Worm (Caenorhabditis elegans): ENCODE measurements around the gene R11D1.4.

The R11D1.4 gene

DNA sequence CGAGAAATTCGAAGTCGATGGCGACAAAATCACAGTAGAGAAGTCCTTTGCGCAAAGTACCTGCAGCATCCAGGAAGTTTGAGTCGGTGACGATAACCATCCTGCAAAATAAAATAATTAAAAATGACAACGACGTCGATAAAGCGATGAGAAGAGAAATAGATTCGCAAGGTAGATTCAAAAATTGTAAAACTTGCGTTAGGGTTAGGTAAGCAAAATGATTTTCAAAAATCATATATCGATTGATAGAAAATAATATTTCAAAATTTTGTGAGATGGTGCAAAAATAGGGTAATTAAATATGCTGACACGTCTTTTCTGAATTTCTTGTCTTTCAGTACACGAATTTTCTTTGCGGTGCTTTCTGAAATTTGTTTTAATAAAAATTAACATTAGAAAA, 18.9 kb downstream of the R11D1.4 start, which contains the start of gene parn-1:
Gene parn-1, minus strand, starts transcription at position 101 of the 400 bp plus-strand sequence.
- TF ChIP-seq nhr-237 (tag; optimal IDR thresholded peaks at IDR 0.05) (no peak), nhr-12 (tag; optimal IDR thresholded peaks at IDR 0.05) (no peak), elt-1 (tag; optimal IDR thresholded peaks at IDR 0.05; ENCODE audit: borderline replicate concordance, insufficient read depth) (no peak), ces-1 (GFP tag; optimal IDR thresholded peaks at IDR 0.05) (no peak), ham-2 (GFP tag; optimal IDR thresholded peaks at IDR 0.05) (no peak), bed-3 (GFP tag; optimal IDR thresholded peaks at IDR 0.05) (no peak), ceh-83 (GFP tag; optimal IDR thresholded peaks at IDR 0.05) (no peak), unc-39 (tag; optimal IDR thresholded peaks at IDR 0.05) (no peak), nhr-76 (tag; optimal IDR thresholded peaks at IDR 0.05) (no peak), sptf-1 (tag; optimal IDR thresholded peaks at IDR 0.05) (no peak), ztf-11 (tag; optimal IDR thresholded peaks at IDR 0.05) (no peak), lin-13 (tag; optimal IDR thresholded peaks at IDR 0.05) (no peak), tbx-8 (GFP tag; optimal IDR thresholded peaks at IDR 0.05) (no peak), cnd-1 (tag; optimal IDR thresholded peaks at IDR 0.05) (no peak), nhr-2 (tag; optimal IDR thresholded peaks at IDR 0.05) (no peak), mls-2 (tag; optimal IDR thresholded peaks at IDR 0.05) (no peak), flh-1 (GFP tag; optimal IDR thresholded peaks at IDR 0.05) (no peak), nhr-28 (tag; optimal IDR thresholded peaks at IDR 0.05) (no peak), sem-2 (GFP tag; optimal IDR thresholded peaks at IDR 0.05) (no peak)

DNA sequence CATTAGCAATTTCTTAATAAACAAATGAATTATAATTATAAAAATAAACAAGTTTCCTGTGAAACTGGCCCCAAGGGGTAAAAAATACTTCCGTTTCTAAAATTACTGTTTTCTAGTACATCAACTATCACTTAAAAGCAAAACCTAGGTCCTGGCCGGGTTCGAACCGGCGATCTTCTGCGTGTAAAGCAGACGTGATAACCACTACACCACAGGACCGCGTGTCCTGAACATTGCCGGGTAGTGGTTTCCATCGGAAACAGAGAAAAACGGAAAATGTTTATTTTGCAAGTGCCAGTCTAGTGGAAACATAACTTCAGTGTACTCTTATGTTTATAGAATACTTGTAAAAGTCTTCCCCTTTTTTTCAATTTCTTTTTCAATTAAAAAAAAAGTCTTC, 30.8 kb downstream of the R11D1.4 start:
- TF ChIP-seq tbx-8 (GFP tag; optimal IDR thresholded peaks at IDR 0.05) (no peak), ham-2 (GFP tag; optimal IDR thresholded peaks at IDR 0.05) (no peak), blmp-1 (tag; optimal IDR thresholded peaks at IDR 0.05) (no peak)

ce11 chrV:12679807-12680206, 34.2 kb downstream of the R11D1.4 start, which contains the start of gene frpr-15:
TSS of gene frpr-15 (plus strand) at chrV:12680107.
- no peak for TF ChIP-seq ceh-83 (GFP tag; optimal IDR thresholded peaks at IDR 0.05)
- no peak for TF ChIP-seq M03D4.4 (tag; optimal IDR thresholded peaks at IDR 0.05)
- no peak for TF ChIP-seq unc-39 (tag; optimal IDR thresholded peaks at IDR 0.05)
- TF ChIP-seq pha-4 (tag; optimal IDR thresholded peaks at IDR 0.05) = no peak
- no peak for TF ChIP-seq ztf-11 (tag; optimal IDR thresholded peaks at IDR 0.05)
- TF ChIP-seq ham-2 (GFP tag; optimal IDR thresholded peaks at IDR 0.05) = no peak
- TF ChIP-seq cnd-1 (tag; optimal IDR thresholded peaks at IDR 0.05) = no peak
- TF ChIP-seq ceh-43 (GFP tag; optimal IDR thresholded peaks at IDR 0.05) = no peak
- no peak for TF ChIP-seq elt-1 (tag; optimal IDR thresholded peaks at IDR 0.05; ENCODE audit: borderline replicate concordance, insufficient read depth)
- no peak for TF ChIP-seq lin-13 (tag; optimal IDR thresholded peaks at IDR 0.05)
- TF ChIP-seq sem-2 (GFP tag; optimal IDR thresholded peaks at IDR 0.05) = no peak
- no peak for TF ChIP-seq elt-3 (tag; optimal IDR thresholded peaks at IDR 0.05)
- TF ChIP-seq hlh-1 (tag; optimal IDR thresholded peaks at IDR 0.05) = no peak
- no peak for TF ChIP-seq blmp-1 (tag; optimal IDR thresholded peaks at IDR 0.05)
- no peak for TF ChIP-seq snpc-4 (tag; optimal IDR thresholded peaks at IDR 0.05)
- TF ChIP-seq tbx-8 (GFP tag; optimal IDR thresholded peaks at IDR 0.05) = no peak
- no peak for TF ChIP-seq unc-120 (tag; optimal IDR thresholded peaks at IDR 0.05; ENCODE audit: poor library complexity, severe bottlenecking)
- no peak for TF ChIP-seq bed-3 (GFP tag; optimal IDR thresholded peaks at IDR 0.05)
- no peak for TF ChIP-seq flh-1 (GFP tag; optimal IDR thresholded peaks at IDR 0.05)

ce11 chrV:12679292-12679691, 34.7 kb downstream of the R11D1.4 start:
- no peak for TF ChIP-seq lin-13 (tag; optimal IDR thresholded peaks at IDR 0.05)
- TF ChIP-seq hlh-1 (tag; optimal IDR thresholded peaks at IDR 0.05) = no peak
- no peak for TF ChIP-seq nhr-12 (tag; optimal IDR thresholded peaks at IDR 0.05)
- TF ChIP-seq drap-1 (GFP tag; optimal IDR thresholded peaks at IDR 0.05) = no peak
- no peak for TF ChIP-seq flh-1 (GFP tag; optimal IDR thresholded peaks at IDR 0.05)
- no peak for TF ChIP-seq sem-2 (GFP tag; optimal IDR thresholded peaks at IDR 0.05)
- TF ChIP-seq elt-1 (tag; optimal IDR thresholded peaks at IDR 0.05; ENCODE audit: borderline replicate concordance, insufficient read depth) = no peak
- TF ChIP-seq ces-1 (GFP tag; optimal IDR thresholded peaks at IDR 0.05) = no peak

- TF ChIP-seq flh-1 (GFP tag; optimal IDR thresholded peaks at IDR 0.05) (no peak), nhr-12 (tag; optimal IDR thresholded peaks at IDR 0.05) (no peak), ham-2 (GFP tag; optimal IDR thresholded peaks at IDR 0.05) (no peak), blmp-1 (tag; optimal IDR thresholded peaks at IDR 0.05) (no peak), pha-4 (tag; optimal IDR thresholded peaks at IDR 0.05) (no peak), nhr-237 (tag; optimal IDR thresholded peaks at IDR 0.05) (no peak), snpc-4 (tag; optimal IDR thresholded peaks at IDR 0.05) (no peak)
These were observed 37.7 kb downstream of the R11D1.4 start for ce11 chrV:12676299-12676698.

ce11 chrV:12673745-12674144, 40.3 kb downstream of the R11D1.4 start:
- TF ChIP-seq lsy-2 (tag; optimal IDR thresholded peaks at IDR 0.05) (no peak), pha-4 (tag; optimal IDR thresholded peaks at IDR 0.05) (no peak), bed-3 (GFP tag; optimal IDR thresholded peaks at IDR 0.05) (no peak), nhr-76 (tag; optimal IDR thresholded peaks at IDR 0.05) (no peak), cnd-1 (tag; optimal IDR thresholded peaks at IDR 0.05) (no peak), mls-2 (tag; optimal IDR thresholded peaks at IDR 0.05) (no peak), ceh-83 (GFP tag; optimal IDR thresholded peaks at IDR 0.05) (no peak), nhr-237 (tag; optimal IDR thresholded peaks at IDR 0.05) (no peak), hlh-1 (tag; optimal IDR thresholded peaks at IDR 0.05) (no peak), unc-39 (tag; optimal IDR thresholded peaks at IDR 0.05) (no peak), snpc-4 (tag; optimal IDR thresholded peaks at IDR 0.05) (no peak)

Data from whole organism, mixed stage, embryonic.